Worm (Caenorhabditis elegans) whole organism, L1 larva: ENCODE data around the gene xbx-6.

ENCODE experiments used
- C04F5.9 ChIP-seq: sonication (generic microtip); optimal IDR thresholded peaks from 2 replicates; lab custom pipeline; 2016; ENCODE audit warnings: missing genetic modification characterization, missing compliant biosample characterization
- F16B12.6 ChIP-seq: fragments of 150-350 bp; optimal IDR thresholded peaks from 2 replicates; lab custom pipeline; 2014; ENCODE audit warnings: missing biosample characterization, missing genetic modification characterization
- Y116A8C.19 ChIP-seq: sonication (generic microtip); optimal IDR thresholded peaks from 2 replicates; lab custom pipeline; 2016; ENCODE audit warnings: missing compliant biosample characterization, missing genetic modification characterization, borderline replicate concordance
- alr-1 ChIP-seq: fragments of 200-800 bp; sonication (Bioruptor generic); optimal IDR thresholded peaks from 2 replicates; lab custom pipeline; 2018; ENCODE audit warnings: borderline replicate concordance, mild to moderate bottlenecking, missing genetic modification characterization, missing compliant biosample characterization
- aly-2 ChIP-seq: fragments of 150-350 bp; optimal IDR thresholded peaks from 2 replicates; lab custom pipeline; 2014; ENCODE audit warnings: missing biosample characterization, missing genetic modification characterization
- blmp-1 ChIP-seq: fragments of 150-350 bp; optimal IDR thresholded peaks from 2 replicates; lab custom pipeline; 2014; ENCODE audit warnings: missing biosample characterization, missing genetic modification characterization
- ceh-82 ChIP-seq, 3 experiments: fragments of 150-350 bp in 1 of 3; sonication (generic microtip) in 2 of 3; optimal IDR thresholded peaks; 2 replicates each; lab custom pipeline; 2014 to 2017; ENCODE audit warnings: missing biosample characterization in 3 of 3, missing genetic modification characterization in 3 of 3
- ceh-88 ChIP-seq: fragments of 200-800 bp; sonication (Bioruptor generic); IDR thresholded peaks from 2 replicates; pipeline ENCODE4 v1.3.6; 2022; ENCODE audit warnings: missing genetic modification characterization, missing compliant biosample characterization
- ceh-90 ChIP-seq: sonication (generic microtip); optimal IDR thresholded peaks from 2 replicates; lab custom pipeline; 2016; ENCODE audit warnings: missing genetic modification characterization, missing compliant biosample characterization
- efl-1 ChIP-seq, 4 experiments: fragments of 150-350 bp; optimal IDR thresholded peaks in 3 of 4; peaks in 1 of 4; 1 replicate in 1 of 4; 2 replicates in 3 of 4; lab custom pipeline; 2014; ENCODE audit warnings: missing biosample characterization in 2 of 4, missing genetic modification characterization in 2 of 4, missing genetic modification reagents in 2 of 4
- efl-3 ChIP-seq: fragments of 200-800 bp; sonication (Bioruptor generic); optimal IDR thresholded peaks from 2 replicates; lab custom pipeline; 2018; ENCODE audit warnings: mild to moderate bottlenecking, missing genetic modification characterization, missing compliant biosample characterization
- egl-13 ChIP-seq: sonication (generic microtip); optimal IDR thresholded peaks from 2 replicates; lab custom pipeline; 2016; ENCODE audit warnings: missing genotype, missing genetic modification reagents, missing genetic modification characterization, missing compliant biosample characterization
- egl-27 ChIP-seq, 2 experiments: fragments of 150-350 bp in 1 of 2; sonication (generic microtip); optimal IDR thresholded peaks; 3 replicates each; lab custom pipeline; 2017 to 2018; ENCODE audit warnings: missing biosample characterization in 2 of 2, missing genetic modification characterization in 2 of 2, missing genetic modification reagents in 2 of 2
- elt-3 ChIP-seq, 6 experiments: fragments of 150-350 bp in 1 of 6; sonication (generic microtip); optimal IDR thresholded peaks; 2 replicates each; lab custom pipeline; 2017 to 2018; ENCODE audit warnings: missing biosample characterization in 6 of 6, missing genetic modification characterization in 6 of 6, inconsistent platforms in 1 of 6
- ets-5 ChIP-seq: fragments of 200-800 bp; sonication (Bioruptor generic); IDR thresholded peaks from 2 replicates; pipeline ENCODE4 v1.3.6; 2022; ENCODE audit warnings: missing genetic modification characterization, missing compliant biosample characterization
- fkh-10 ChIP-seq: sonication (generic microtip); optimal IDR thresholded peaks from 2 replicates; lab custom pipeline; 2017; ENCODE audit warnings: missing biosample characterization, missing genetic modification reagents, missing genetic modification characterization
- fkh-8 ChIP-seq: sonication (generic microtip); optimal IDR thresholded peaks from 2 replicates; lab custom pipeline; 2016; ENCODE audit warnings: mild to moderate bottlenecking, missing genetic modification characterization, missing compliant biosample characterization
- fos-1 ChIP-seq: fragments of 150-350 bp; optimal IDR thresholded peaks from 2 replicates; lab custom pipeline; 2014; ENCODE audit warnings: missing biosample characterization, missing genetic modification characterization
- grh-1 ChIP-seq: fragments of 200-800 bp; sonication (Bioruptor generic); IDR thresholded peaks from 2 replicates; pipeline ENCODE4 v1.3.6; 2022; ENCODE audit warnings: missing genetic modification reagents, missing genetic modification characterization, missing compliant biosample characterization
- hlh-17 ChIP-seq: fragments of 200-800 bp; sonication (Bioruptor generic); optimal IDR thresholded peaks from 2 replicates; lab custom pipeline; 2018; ENCODE audit warnings: missing genetic modification characterization, mild to moderate bottlenecking, missing compliant biosample characterization, moderate library complexity, borderline replicate concordance
- hlh-4 ChIP-seq: sonication (generic microtip); optimal IDR thresholded peaks from 2 replicates; lab custom pipeline; 2016; ENCODE audit warnings: mild to moderate bottlenecking, missing genetic modification characterization, missing compliant biosample characterization
- lin-13 ChIP-seq: fragments of 150-350 bp; optimal IDR thresholded peaks from 2 replicates; lab custom pipeline; 2014; ENCODE audit warnings: missing biosample characterization, missing genetic modification reagents, missing genetic modification characterization
- lin-14 ChIP-seq: fragments of 200-800 bp; sonication (Bioruptor generic); optimal IDR thresholded peaks from 2 replicates; lab custom pipeline; 2018; ENCODE audit warnings: mild to moderate bottlenecking, missing genetic modification characterization, moderate library complexity, missing compliant biosample characterization
- lin-35 ChIP-seq, 2 experiments: fragments of 150-350 bp; optimal IDR thresholded peaks; 2 replicates each; lab custom pipeline; 2014; ENCODE audit warnings: missing biosample characterization in 2 of 2, missing genetic modification characterization in 2 of 2, missing genetic modification reagents in 2 of 2
- lsy-2 ChIP-seq, 2 experiments: fragments of 150-350 bp; optimal IDR thresholded peaks; 2 replicates each; lab custom pipeline; 2014; ENCODE audit warnings: missing biosample characterization in 2 of 2, missing genetic modification characterization in 2 of 2
- mdl-1 ChIP-seq, 2 experiments: fragments of 150-350 bp; optimal IDR thresholded peaks; 2 replicates each; lab custom pipeline; 2014 to 2017; ENCODE audit warnings: missing biosample characterization in 2 of 2, missing genetic modification characterization in 2 of 2, inconsistent platforms in 1 of 2
- mef-2 ChIP-seq: fragments of 150-350 bp; optimal IDR thresholded peaks from 2 replicates; lab custom pipeline; 2014; ENCODE audit warnings: missing biosample characterization, missing genetic modification characterization
- mep-1 ChIP-seq: fragments of 150-350 bp; optimal IDR thresholded peaks from 2 replicates; lab custom pipeline; 2014; ENCODE audit warnings: missing biosample characterization, missing genetic modification characterization
- nhr-11 ChIP-seq: fragments of 150-350 bp; optimal IDR thresholded peaks from 2 replicates; lab custom pipeline; 2014; ENCODE audit warnings: missing biosample characterization, missing genetic modification characterization
- nhr-19 ChIP-seq: fragments of 200-800 bp; sonication (Bioruptor generic); conservative IDR thresholded peaks from 2 replicates; pipeline ENCODE4 v1.3.6; 2022; ENCODE audit warnings: missing genetic modification characterization, missing compliant biosample characterization
- nhr-20 ChIP-seq: sonication (generic microtip); optimal IDR thresholded peaks from 2 replicates; lab custom pipeline; 2016; ENCODE audit warnings: mild to moderate bottlenecking, missing genetic modification characterization, missing compliant biosample characterization
- nhr-84 ChIP-seq: sonication (generic microtip); optimal IDR thresholded peaks from 2 replicates; lab custom pipeline; 2017; ENCODE audit warnings: missing biosample characterization, missing genetic modification characterization
- nhr-85 ChIP-seq: sonication (generic microtip); peaks from one replicate; lab custom pipeline; 2016; ENCODE audit warnings: missing genetic modification characterization, inconsistent platforms, missing compliant biosample characterization
- rnt-1 ChIP-seq: sonication (generic microtip); optimal IDR thresholded peaks from 2 replicates; lab custom pipeline; 2016; ENCODE audit warnings: mild to moderate bottlenecking, missing genetic modification characterization, moderate library complexity, missing compliant biosample characterization
- skn-1 ChIP-seq: fragments of 150-350 bp; optimal IDR thresholded peaks from 2 replicates; lab custom pipeline; 2014; ENCODE audit warnings: missing biosample characterization, missing genetic modification characterization
- snu-23 ChIP-seq: sonication (generic microtip); optimal IDR thresholded peaks from 2 replicates; lab custom pipeline; 2016; ENCODE audit warnings: missing genetic modification characterization, missing compliant biosample characterization
- sox-4 ChIP-seq: sonication (generic microtip); optimal IDR thresholded peaks from 2 replicates; lab custom pipeline; 2016; ENCODE audit warnings: missing genetic modification characterization, missing compliant biosample characterization
- sup-37 ChIP-seq: fragments of 200-800 bp; sonication (Bioruptor generic); optimal IDR thresholded peaks from 2 replicates; lab custom pipeline; 2018; ENCODE audit warnings: mild to moderate bottlenecking, missing genetic modification characterization, missing compliant biosample characterization
- swsn-7 ChIP-seq: sonication (generic microtip); optimal IDR thresholded peaks from 2 replicates; lab custom pipeline; 2016; ENCODE audit warnings: missing genetic modification characterization, missing compliant biosample characterization
- tlp-1 ChIP-seq: fragments of 150-350 bp; optimal IDR thresholded peaks from 2 replicates; lab custom pipeline; 2014; ENCODE audit warnings: missing biosample characterization, missing genetic modification characterization
- unc-130 ChIP-seq: fragments of 150-350 bp; optimal IDR thresholded peaks from 2 replicates; lab custom pipeline; 2017; ENCODE audit warnings: missing biosample characterization, missing genetic modification characterization, inconsistent platforms
- unc-30 ChIP-seq: sonication (generic microtip); optimal IDR thresholded peaks from 2 replicates; lab custom pipeline; 2017; ENCODE audit warnings: missing biosample characterization, missing genetic modification characterization
- unc-62 ChIP-seq: fragments of 150-350 bp; optimal IDR thresholded peaks from 2 replicates; lab custom pipeline; 2014; ENCODE audit warnings: missing biosample characterization, missing genetic modification reagents, missing genetic modification characterization
- vab-15 ChIP-seq: sonication (generic microtip); optimal IDR thresholded peaks from 2 replicates; lab custom pipeline; 2017; ENCODE audit warnings: missing genotype, mild to moderate bottlenecking, missing genetic modification characterization, missing compliant biosample characterization
- zag-1 ChIP-seq: fragments of 150-350 bp; optimal IDR thresholded peaks from 2 replicates; lab custom pipeline; 2014; ENCODE audit warnings: missing biosample characterization, missing genetic modification characterization
- zip-4 ChIP-seq: fragments of 200-800 bp; sonication (Bioruptor generic); optimal IDR thresholded peaks from 2 replicates; lab custom pipeline; 2018; ENCODE audit warnings: mild to moderate bottlenecking, missing genetic modification characterization, moderate library complexity, missing compliant biosample characterization
- ztf-11 ChIP-seq, 2 experiments: sonication (generic microtip); optimal IDR thresholded peaks; 2 replicates each; lab custom pipeline; 2016 to 2017; ENCODE audit warnings: missing genetic modification characterization in 2 of 2, missing biosample characterization in 1 of 2, missing compliant biosample characterization in 1 of 2
- ztf-4 ChIP-seq: fragments of 150-350 bp; optimal IDR thresholded peaks from 2 replicates; lab custom pipeline; 2014; ENCODE audit warnings: missing biosample characterization, missing genetic modification characterization

The xbx-6 gene

DNA sequence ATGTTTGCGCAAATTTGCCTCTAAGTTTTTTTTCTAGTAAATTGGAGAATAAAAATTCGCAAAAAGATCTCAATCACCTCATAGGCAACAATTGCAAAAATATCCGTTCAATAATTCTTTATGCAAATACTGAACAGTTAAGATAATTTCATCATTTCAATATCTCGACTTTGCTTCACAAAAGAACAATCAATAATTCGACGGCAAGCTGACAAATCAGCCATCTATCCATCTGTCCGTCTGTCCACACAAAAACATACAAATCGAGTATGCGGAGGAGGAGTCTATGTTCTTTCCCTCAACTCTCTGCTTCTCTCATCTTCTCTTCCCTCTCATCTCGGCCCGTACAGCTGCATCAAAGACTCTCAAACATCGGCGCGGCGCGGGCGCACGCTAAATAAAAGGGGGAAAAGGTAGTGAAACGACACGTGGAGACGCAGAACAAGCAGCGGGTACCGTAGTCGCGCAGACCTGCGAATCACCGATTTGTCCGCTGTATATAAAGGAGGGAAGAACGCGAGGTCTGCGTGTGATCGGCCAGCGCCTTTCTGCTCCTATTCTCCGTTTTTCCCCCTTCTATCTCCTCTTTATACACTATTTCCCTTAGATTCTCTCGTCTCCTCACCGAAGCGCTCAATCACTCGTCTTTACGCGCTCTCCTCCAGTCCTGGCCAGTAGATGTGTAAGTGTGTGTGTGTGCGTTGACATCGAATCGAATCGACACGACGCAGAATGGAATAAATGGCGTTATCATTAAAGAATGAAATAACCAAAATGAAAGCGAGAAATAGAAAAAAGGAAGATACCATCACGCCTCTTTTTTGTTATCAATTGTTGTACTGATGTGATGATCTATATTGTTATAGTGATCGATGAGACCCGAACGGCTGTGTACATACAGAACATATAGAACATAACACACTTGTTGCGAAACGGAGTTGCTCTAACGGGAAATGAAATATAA is 28.2 kb downstream of the xbx-6 start (continued):
- TF ChIP-seq lin-14 (GFP tag; lab: Kevin White, UChicago) (peak; percentile 100), nhr-19 (GFP tag; lab: Robert Waterston, UW) (peak; percentile 89), vab-15 (tag; lab: Kevin White, UChicago) (peak; percentile 96), ets-5 (no peak), fos-1 (peak; percentile 84), ceh-82 (tag; optimal IDR thresholded peaks at IDR 0.05; lab: Kevin White, UChicago) (peak; percentile 57 to 95 (median 83)), unc-130 (tag; lab: Kevin White, UChicago) (peak; percentile 91), grh-1 (GFP tag; lab: Robert Waterston, UW) (no peak; the same call in none of the 2 replicates), egl-13 (peak; percentile 86), swsn-7 (tag; lab: Kevin White, UChicago) (peak; percentile 98)

DNA sequence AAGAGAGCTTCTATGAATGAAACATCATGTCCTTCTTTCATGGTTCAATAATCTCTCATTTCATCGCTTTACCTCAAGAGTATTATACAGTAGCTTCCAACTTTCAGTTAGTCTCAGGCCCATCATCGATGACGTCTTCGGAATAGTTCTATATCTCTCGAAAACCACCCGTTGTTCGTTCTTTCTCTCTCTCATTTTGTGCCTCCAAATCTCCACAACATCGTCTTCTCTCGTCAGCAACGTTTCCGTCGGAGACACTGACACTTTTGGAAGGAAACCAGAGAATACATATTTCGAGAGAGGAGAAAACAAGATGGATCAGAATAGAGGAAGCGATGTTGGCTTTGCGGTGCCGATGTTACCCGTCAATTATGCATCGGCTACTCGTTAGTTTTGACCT is 29.0 kb downstream of the xbx-6 start:
- TF ChIP-seq ztf-4 (tag; lab: Kevin White, UChicago), result no peak
- no peak for TF ChIP-seq mef-2
- no peak for TF ChIP-seq nhr-85 (tag; lab: Kevin White, UChicago)
- TF ChIP-seq nhr-20 (tag; lab: Kevin White, UChicago), result no peak
- TF ChIP-seq hlh-17 (GFP tag; lab: Kevin White, UChicago), result no peak
- TF ChIP-seq alr-1 (tag; lab: Kevin White, UChicago), result no peak
- no peak for TF ChIP-seq ets-5
- no peak for TF ChIP-seq nhr-84
- TF ChIP-seq hlh-4 (tag; lab: Kevin White, UChicago), result no peak
- no peak for TF ChIP-seq ztf-11 (tag; optimal IDR thresholded peaks at IDR 0.05; lab: Kevin White, UChicago)
- TF ChIP-seq skn-1, result no peak
- TF ChIP-seq aly-2 (tag; lab: Kevin White, UChicago), result no peak
- no peak for TF ChIP-seq mdl-1 (tag; optimal IDR thresholded peaks at IDR 0.05; lab: Kevin White, UChicago)
- no peak for TF ChIP-seq sox-4
- TF ChIP-seq rnt-1, result no peak
- TF ChIP-seq nhr-11 (tag; lab: Kevin White, UChicago), result no peak
- TF ChIP-seq fkh-10, result no peak
- no peak for TF ChIP-seq C04F5.9
- no peak for TF ChIP-seq lin-35 (GFP tag; optimal IDR thresholded peaks at IDR 0.05; lab: Kevin White, UChicago)
- no peak for TF ChIP-seq zag-1
- no peak for TF ChIP-seq lin-13 (GFP tag; lab: Kevin White, UChicago)
- no peak for TF ChIP-seq elt-3 (tag; optimal IDR thresholded peaks at IDR 0.05; lab: Kevin White, UChicago)
- no peak for TF ChIP-seq F16B12.6 (tag; lab: Kevin White, UChicago)
- peak in 1 of 2 experiments; percentile 37 for TF ChIP-seq lsy-2 (tag; optimal IDR thresholded peaks at IDR 0.05; lab: Kevin White, UChicago)
- no peak for TF ChIP-seq efl-3
- TF ChIP-seq egl-27 (tag; optimal IDR thresholded peaks at IDR 0.05; lab: Kevin White, UChicago), result no peak
- peak; percentile 62 for TF ChIP-seq lin-14 (GFP tag; lab: Kevin White, UChicago)
- peak; percentile 71 for TF ChIP-seq blmp-1 (tag; lab: Kevin White, UChicago)
- peak in 1 of 3 experiments; percentile 43 for TF ChIP-seq ceh-82 (tag; optimal IDR thresholded peaks at IDR 0.05; lab: Kevin White, UChicago)
- TF ChIP-seq efl-1 (optimal IDR thresholded peaks at IDR 0.05; lab: Kevin White, UChicago), result no peak
- peak in 1 of 2 experiments; percentile 90 for TF ChIP-seq efl-1 (GFP tag; optimal IDR thresholded peaks at IDR 0.05 in 1 of 2; lab: Kevin White, UChicago)
- no peak for TF ChIP-seq unc-62 (GFP tag; lab: Kevin White, UChicago)
- no peak for TF ChIP-seq fkh-8 (tag; lab: Kevin White, UChicago)
- TF ChIP-seq unc-130 (tag; lab: Kevin White, UChicago), result no peak
- no peak for TF ChIP-seq ceh-88 (GFP tag; lab: Robert Waterston, UW)
- no peak for TF ChIP-seq snu-23 (GFP tag; lab: Kevin White, UChicago)
- no peak for TF ChIP-seq unc-30
- TF ChIP-seq sup-37 (GFP tag; lab: Kevin White, UChicago), result no peak
- no peak for TF ChIP-seq Y116A8C.19 (tag; lab: Kevin White, UChicago)
- no peak for TF ChIP-seq zip-4 (GFP tag; lab: Kevin White, UChicago)
- TF ChIP-seq fos-1, result no peak
- TF ChIP-seq mep-1, result peak; percentile 20
- TF ChIP-seq tlp-1, result no peak
- no peak for TF ChIP-seq vab-15 (tag; lab: Kevin White, UChicago)
- no peak for TF ChIP-seq ceh-90 (tag; lab: Kevin White, UChicago)
